Fruit fly (Drosophila melanogaster) whole organism, embryonic: ENCODE measurements around the gene Wwox.

Experiments used
- CG1024 ChIP-seq: fragments of 200-800 bp; sonication (Bioruptor generic); IDR thresholded peaks from 2 replicates; pipeline ENCODE4 v1.3.6; 2022; ENCODE audit warnings: missing biosample characterization, missing genetic modification characterization
- CG10543 ChIP-seq: fragments of 200-800 bp; sonication (Bioruptor generic); optimal IDR thresholded peaks from 3 replicates; lab custom pipeline; 2017; ENCODE audit warnings: missing biosample characterization, mild to moderate bottlenecking, missing genetic modification characterization, moderate library complexity
- CG11085 ChIP-seq: fragments of 200-800 bp; sonication (Bioruptor generic); IDR thresholded peaks from 2 replicates; pipeline ENCODE4 v1.3.6; 2022; ENCODE audit warnings: missing biosample characterization, missing genetic modification characterization
- CG12219 ChIP-seq: fragments of 200-800 bp; sonication (Bioruptor generic); optimal IDR thresholded peaks from 3 replicates; lab custom pipeline; 2018; ENCODE audit warnings: missing biosample characterization, mild to moderate bottlenecking, missing genetic modification characterization
- CG12391 ChIP-seq: fragments of 200-800 bp; sonication (Bioruptor generic); optimal IDR thresholded peaks from 3 replicates; lab custom pipeline; 2018; ENCODE audit warnings: missing biosample characterization, mild to moderate bottlenecking, missing genetic modification characterization, moderate library complexity
- CG15011 ChIP-seq: fragments of 200-800 bp; sonication (Bioruptor generic); optimal IDR thresholded peaks from 3 replicates; lab custom pipeline; 2018; ENCODE audit warnings: missing biosample characterization, mild to moderate bottlenecking, missing genetic modification characterization
- CG1602 ChIP-seq: fragments of 200-800 bp; sonication (Bioruptor generic); optimal IDR thresholded peaks from 3 replicates; lab custom pipeline; 2016; ENCODE audit warnings: missing biosample characterization, missing genetic modification characterization
- CG1832 ChIP-seq: fragments of 200-800 bp; sonication (Bioruptor generic); optimal IDR thresholded peaks from 2 replicates; lab custom pipeline; 2017; ENCODE audit warnings: missing biosample characterization, mild to moderate bottlenecking, missing genetic modification characterization, inconsistent platforms
- CG2202 ChIP-seq: fragments of 200-800 bp; sonication (Bioruptor generic); optimal IDR thresholded peaks from 2 replicates; lab custom pipeline; 2018; ENCODE audit warnings: missing biosample characterization, mild to moderate bottlenecking, missing genetic modification characterization
- CG31441 ChIP-seq: fragments of 200-800 bp; sonication (Bioruptor generic); IDR thresholded peaks from 2 replicates; pipeline ENCODE4 v1.3.6; 2022; ENCODE audit warnings: missing biosample characterization, missing genetic modification characterization
- CG34376 ChIP-seq: fragments of 200-800 bp; sonication (Bioruptor generic); optimal IDR thresholded peaks from 2 replicates; lab custom pipeline; 2018; ENCODE audit warnings: missing biosample characterization, mild to moderate bottlenecking, missing genetic modification characterization
- CG3995 ChIP-seq: fragments of 200-800 bp; sonication (Bioruptor generic); optimal IDR thresholded peaks from 3 replicates; lab custom pipeline; 2016; ENCODE audit warnings: missing biosample characterization, missing genetic modification characterization
- CG4404 ChIP-seq: fragments of 200-800 bp; sonication (Bioruptor generic); IDR thresholded peaks from 2 replicates; pipeline ENCODE4 v1.3.6; 2022; ENCODE audit warnings: missing biosample characterization, missing genetic modification characterization
- CG6254 ChIP-seq: fragments of 200-800 bp; sonication (Bioruptor generic); optimal IDR thresholded peaks from 3 replicates; lab custom pipeline; 2017; ENCODE audit warnings: mild to moderate bottlenecking, missing biosample characterization, missing genetic modification reagents, missing genetic modification characterization
- CG6765 ChIP-seq: fragments of 200-800 bp; sonication (Bioruptor generic); optimal IDR thresholded peaks from 3 replicates; lab custom pipeline; 2017; ENCODE audit warnings: missing biosample characterization, mild to moderate bottlenecking, missing genetic modification characterization
- CG8924 ChIP-seq: fragments of 200-800 bp; optimal IDR thresholded peaks from 3 replicates; lab custom pipeline; 2019; ENCODE audit warnings: missing biosample characterization, mild to moderate bottlenecking, missing genetic modification characterization, moderate library complexity
- Dek ChIP-seq: fragments of 200-800 bp; sonication (Bioruptor generic); optimal IDR thresholded peaks from 3 replicates; lab custom pipeline; 2019; ENCODE audit warnings: missing biosample characterization, mild to moderate bottlenecking, missing genetic modification characterization, moderate library complexity
- Dip2 ChIP-seq: fragments of 200-800 bp; sonication (Bioruptor generic); IDR thresholded peaks from 2 replicates; pipeline ENCODE4 v1.3.6; 2022; ENCODE audit warnings: missing biosample characterization, missing genetic modification characterization
- Ets65A ChIP-seq: fragments of 200-800 bp; sonication (Bioruptor generic); peaks from one replicate; lab custom pipeline; 2016; ENCODE audit warnings: missing biosample characterization, missing genetic modification characterization
- Hsf ChIP-seq: fragments of 200-800 bp; sonication (Bioruptor generic); optimal IDR thresholded peaks from 3 replicates; lab custom pipeline; 2016; ENCODE audit warnings: missing biosample characterization, missing genetic modification characterization
- Med ChIP-seq: fragments of 200-800 bp; sonication (Bioruptor generic); peaks from one replicate; lab custom pipeline; 2016; ENCODE audit warnings: missing biosample characterization, missing genetic modification characterization, mild to moderate bottlenecking, inconsistent platforms, moderate library complexity
- Pdp1 ChIP-seq, 2 experiments: fragments of 200-800 bp; sonication (Bioruptor generic); optimal IDR thresholded peaks; 3 replicates each; lab custom pipeline; 2016; ENCODE audit warnings: missing biosample characterization in 2 of 2, missing genetic modification characterization in 2 of 2, mild to moderate bottlenecking in 1 of 2, moderate library complexity in 1 of 2
- Sox102F ChIP-seq: fragments of 200-800 bp; sonication (Bioruptor generic); optimal IDR thresholded peaks from 2 replicates; lab custom pipeline; 2018; ENCODE audit warnings: missing biosample characterization, mild to moderate bottlenecking, missing genetic modification characterization, moderate library complexity
- Stat92E ChIP-seq, 3 experiments: fragments of >200 bp in 2 of 3; fragments of 200-800 bp in 1 of 3; sonication (Bioruptor generic) in 1 of 3; optimal IDR thresholded peaks; 2 replicates each; lab custom pipeline; 2017 to 2019; ENCODE audit warnings: missing biosample characterization in 3 of 3, missing genetic modification characterization in 3 of 3, mild to moderate bottlenecking in 1 of 3, moderate library complexity in 1 of 3
- TFAM ChIP-seq: fragments of 200-800 bp; sonication (Bioruptor generic); optimal IDR thresholded peaks from 2 replicates; lab custom pipeline; 2017; ENCODE audit warnings: missing biosample characterization, missing genetic modification characterization, inconsistent platforms
- YL-1 ChIP-seq: fragments of 200-800 bp; sonication (Bioruptor generic); optimal IDR thresholded peaks from 3 replicates; lab custom pipeline; 2017; ENCODE audit warnings: missing biosample characterization, mild to moderate bottlenecking, missing genetic modification characterization
- caup ChIP-seq: fragments of 200-800 bp; sonication (Bioruptor generic); optimal IDR thresholded peaks from 3 replicates; lab custom pipeline; 2017; ENCODE audit warnings: missing biosample characterization, mild to moderate bottlenecking, missing genetic modification characterization, moderate library complexity; ENCODE audit not compliant: severe bottlenecking
- dati ChIP-seq: fragments of 200-800 bp; sonication (Bioruptor generic); IDR thresholded peaks from 2 replicates; pipeline ENCODE4 v1.3.6; 2022; ENCODE audit warnings: missing biosample characterization, missing genetic modification characterization
- dmrt99B ChIP-seq: fragments of 200-800 bp; sonication (Bioruptor generic); optimal IDR thresholded peaks from 2 replicates; lab custom pipeline; 2018; ENCODE audit warnings: missing biosample characterization, mild to moderate bottlenecking, missing genetic modification characterization, moderate library complexity
- exex ChIP-seq: fragments of 200-800 bp; sonication (Bioruptor generic); optimal IDR thresholded peaks from 4 replicates; lab custom pipeline; 2018; ENCODE audit warnings: missing biosample characterization, mild to moderate bottlenecking, missing genetic modification characterization, moderate library complexity
- grn ChIP-seq: fragments of 200-800 bp; sonication (Bioruptor generic); optimal IDR thresholded peaks from 3 replicates; lab custom pipeline; 2017; ENCODE audit warnings: missing biosample characterization, missing genetic modification characterization
- mirr ChIP-seq: fragments of 200-800 bp; sonication (Bioruptor generic); optimal IDR thresholded peaks from 3 replicates; lab custom pipeline; 2018; ENCODE audit warnings: missing biosample characterization, mild to moderate bottlenecking, missing genetic modification characterization
- pfk ChIP-seq: fragments of 200-800 bp; sonication (Bioruptor generic); optimal IDR thresholded peaks from 2 replicates; lab custom pipeline; 2018; ENCODE audit warnings: missing biosample characterization, mild to moderate bottlenecking, missing genetic modification characterization, moderate library complexity
- sc ChIP-seq, 3 experiments: fragments of >200 bp in 2 of 3; fragments of 200-800 bp in 1 of 3; sonication (Bioruptor generic) in 1 of 3; optimal IDR thresholded peaks; 2 replicates in 2 of 3; 3 replicates in 1 of 3; lab custom pipeline; 2017; ENCODE audit warnings: mild to moderate bottlenecking in 1 of 3, missing biosample characterization in 1 of 3, missing genetic modification characterization in 1 of 3, missing genetic modification reagents in 1 of 3
- sens ChIP-seq: fragments of 200-800 bp; sonication (Bioruptor generic); peaks from one replicate; lab custom pipeline; 2016; ENCODE audit warnings: missing biosample characterization, missing genetic modification characterization
- sim ChIP-seq: fragments of 200-800 bp; sonication (Bioruptor generic); IDR thresholded peaks from 2 replicates; pipeline ENCODE4 v1.3.6; 2022; ENCODE audit warnings: missing biosample characterization, missing genetic modification characterization
- sob ChIP-seq: fragments of 200-800 bp; sonication (Bioruptor generic); IDR thresholded peaks from 2 replicates; pipeline ENCODE4 v1.3.6; 2022; ENCODE audit warnings: missing biosample characterization, missing genetic modification characterization
- sqz ChIP-seq: fragments of 200-800 bp; sonication (Bioruptor generic); optimal IDR thresholded peaks from 3 replicates; lab custom pipeline; 2018; ENCODE audit warnings: missing biosample characterization, mild to moderate bottlenecking, missing genetic modification characterization
- sug ChIP-seq: fragments of 200-800 bp; optimal IDR thresholded peaks from 2 replicates; lab custom pipeline; 2019; ENCODE audit warnings: missing biosample characterization, mild to moderate bottlenecking, missing genetic modification characterization, moderate library complexity
- trh ChIP-seq: fragments of 200-800 bp; sonication (Bioruptor generic); optimal IDR thresholded peaks from 2 replicates; lab custom pipeline; 2016; ENCODE audit warnings: missing biosample characterization, missing genetic modification characterization
- wor ChIP-seq: fragments of 200-800 bp; sonication (Bioruptor generic); IDR thresholded peaks from 2 replicates; pipeline ENCODE4 v1.3.6; 2022; ENCODE audit warnings: missing biosample characterization, missing genetic modification characterization

Wwox gene

dm6 chr2L:7990720-7991119 is 13.4 kb downstream of the Wwox start:
- TF ChIP-seq wor (GFP tag; lab: Robert Waterston, UW): no peak
- peak; percentile 56 for TF ChIP-seq sens (GFP tag; lab: Kevin White, UChicago)
- TF ChIP-seq CG12391 (tag; lab: Kevin White, UChicago): no peak
- no peak for TF ChIP-seq Stat92E (GFP tag; optimal IDR thresholded peaks at IDR 0.05; lab: Kevin White, UChicago)
- no peak for TF ChIP-seq CG6765 (GFP tag; lab: Kevin White, UChicago)
- TF ChIP-seq CG1602: no peak
- TF ChIP-seq Dip2 (GFP tag; lab: Robert Waterston, UW): no peak
- TF ChIP-seq CG10543 (GFP tag; lab: Kevin White, UChicago): no peak
- TF ChIP-seq, all 482 proteins: peak for 1

dm6 chr2L:7989868-7990267 is 14.2 kb downstream of the Wwox start:
- TF ChIP-seq Dek (tag; lab: Kevin White, UChicago): no peak
- TF ChIP-seq trh (GFP tag; lab: Kevin White, UChicago): no peak
- no peak for TF ChIP-seq sim
- peak; percentile 9 for TF ChIP-seq grn (GFP tag; lab: Kevin White, UChicago)
- TF ChIP-seq Sox102F (GFP tag; lab: Kevin White, UChicago): no peak
- peak in 1 of 2 experiments; percentile 8 for TF ChIP-seq Pdp1 (GFP tag; optimal IDR thresholded peaks at IDR 0.05; lab: Kevin White, UChicago)
- TF ChIP-seq CG2202 (tag; lab: Kevin White, UChicago): no peak
- TF ChIP-seq pfk (GFP tag; lab: Kevin White, UChicago): no peak
- TF ChIP-seq CG12219 (GFP tag; lab: Kevin White, UChicago): no peak
- TF ChIP-seq CG34376 (GFP tag; lab: Kevin White, UChicago): peak; percentile 24
- no peak for TF ChIP-seq CG31441 (GFP tag; lab: Robert Waterston, UW)
- TF ChIP-seq CG4404 (GFP tag; lab: Robert Waterston, UW): no peak
- TF ChIP-seq CG1024 (GFP tag; lab: Robert Waterston, UW): no peak
- no peak for TF ChIP-seq sc (optimal IDR thresholded peaks at IDR 0.05; lab: Kevin White, UChicago)
- TF ChIP-seq sc (GFP tag; optimal IDR thresholded peaks at IDR 0.05; lab: Kevin White, UChicago): no peak
- peak; percentile 39 for TF ChIP-seq sug (tag; lab: Kevin White, UChicago)
- TF ChIP-seq Hsf (GFP tag; lab: Kevin White, UChicago): no peak
- no peak for TF ChIP-seq TFAM (GFP tag; lab: Kevin White, UChicago)
- TF ChIP-seq dmrt99B (tag; lab: Kevin White, UChicago): no peak
- no peak for TF ChIP-seq YL-1 (GFP tag; lab: Kevin White, UChicago)
- peak; percentile 81 for TF ChIP-seq exex (tag; lab: Kevin White, UChicago)
- TF ChIP-seq sob (GFP tag; lab: Robert Waterston, UW): no peak
- TF ChIP-seq sqz: no peak
- TF ChIP-seq mirr (GFP tag; lab: Kevin White, UChicago): peak; percentile 54
- no peak for TF ChIP-seq caup (GFP tag; lab: Kevin White, UChicago)
- no peak for TF ChIP-seq CG15011 (GFP tag; lab: Kevin White, UChicago)
- TF ChIP-seq CG6254 (GFP tag; lab: Kevin White, UChicago): no peak
- no peak for TF ChIP-seq CG8924 (tag; lab: Kevin White, UChicago)
- no peak for TF ChIP-seq CG1832 (GFP tag; lab: Kevin White, UChicago)
- TF ChIP-seq Ets65A (GFP tag; lab: Kevin White, UChicago): peak; percentile 20
- no peak for TF ChIP-seq dati (GFP tag; lab: Robert Waterston, UW)
- no peak for TF ChIP-seq CG3995 (GFP tag; lab: Kevin White, UChicago)
- peak; percentile 23 for TF ChIP-seq Med
- TF ChIP-seq CG11085: no peak
